Worm (Caenorhabditis elegans) whole organism, L3 larva: Measurements from ENCODE around the gene Y32G9B.1.

Experiments used
- aly-2 ChIP-seq: fragments of 150-350 bp; optimal IDR thresholded peaks from 2 replicates; lab custom pipeline; 2014; ENCODE audit warnings: missing biosample characterization, missing genetic modification characterization
- ceh-82 ChIP-seq: fragments of 150-350 bp; optimal IDR thresholded peaks from 2 replicates; lab custom pipeline; 2014; ENCODE audit warnings: missing biosample characterization, missing genetic modification characterization
- daf-12 ChIP-seq: fragments of 150-350 bp; optimal IDR thresholded peaks from 2 replicates; lab custom pipeline; 2014; ENCODE audit warnings: missing biosample characterization, missing genetic modification reagents, missing genetic modification characterization
- egl-27 ChIP-seq: sonication (generic microtip); optimal IDR thresholded peaks from 4 replicates; lab custom pipeline; 2017; ENCODE audit warnings: missing biosample characterization, missing genetic modification reagents, missing genetic modification characterization
- egl-5 ChIP-seq: fragments of 150-350 bp; optimal IDR thresholded peaks from 2 replicates; lab custom pipeline; 2017; ENCODE audit warnings: missing biosample characterization, missing genetic modification reagents, missing genetic modification characterization, inconsistent platforms
- elt-1 ChIP-seq: fragments of 150-350 bp; optimal IDR thresholded peaks from 2 replicates; lab custom pipeline; 2014; ENCODE audit warnings: missing biosample characterization, missing genetic modification characterization
- elt-2 ChIP-seq: sonication (generic microtip); optimal IDR thresholded peaks from 2 replicates; lab custom pipeline; 2016; ENCODE audit warnings: missing genetic modification reagents, mild to moderate bottlenecking, missing genetic modification characterization, missing compliant biosample characterization
- elt-3 ChIP-seq, 3 experiments: fragments of 150-350 bp in 1 of 3; sonication (generic microtip) in 2 of 3; optimal IDR thresholded peaks; 2 replicates in 2 of 3; 4 replicates in 1 of 3; lab custom pipeline; 2014 to 2017; ENCODE audit warnings: missing biosample characterization in 3 of 3, missing genetic modification characterization in 3 of 3
- fos-1 ChIP-seq: fragments of 150-350 bp; optimal IDR thresholded peaks from 2 replicates; lab custom pipeline; 2014; ENCODE audit warnings: missing biosample characterization, missing genetic modification characterization
- lin-15B ChIP-seq: fragments of 150-350 bp; optimal IDR thresholded peaks from 2 replicates; lab custom pipeline; 2014; ENCODE audit warnings: missing biosample characterization, missing genetic modification characterization
- lin-39 ChIP-seq: fragments of 150-350 bp; optimal IDR thresholded peaks from 2 replicates; lab custom pipeline; 2018; ENCODE audit warnings: missing biosample characterization, missing genetic modification reagents, missing genetic modification characterization
- lsy-12 ChIP-seq: sonication (generic microtip); optimal IDR thresholded peaks from 2 replicates; lab custom pipeline; 2016; ENCODE audit warnings: mild to moderate bottlenecking, missing genetic modification characterization, missing compliant biosample characterization
- mdl-1 ChIP-seq: fragments of 150-350 bp; optimal IDR thresholded peaks from 2 replicates; lab custom pipeline; 2014; ENCODE audit warnings: missing biosample characterization, missing genetic modification characterization
- mml-1 ChIP-seq: fragments of 150-350 bp; sonication (generic microtip); optimal IDR thresholded peaks from 3 replicates; lab custom pipeline; 2014; ENCODE audit warnings: missing biosample characterization, missing genetic modification characterization
- nfya-1 ChIP-seq: sonication (generic microtip); optimal IDR thresholded peaks from 2 replicates; lab custom pipeline; 2017; ENCODE audit warnings: missing genetic modification characterization, mild to moderate bottlenecking, missing compliant biosample characterization, antibody characterized with exemption, moderate library complexity; ENCODE audit not compliant: insufficient read depth
- nhr-11 ChIP-seq: fragments of 150-350 bp; optimal IDR thresholded peaks from 2 replicates; lab custom pipeline; 2014; ENCODE audit warnings: missing biosample characterization, missing genetic modification characterization
- nhr-23 ChIP-seq: fragments of 150-350 bp; optimal IDR thresholded peaks from 2 replicates; lab custom pipeline; 2014; ENCODE audit warnings: missing biosample characterization, missing genetic modification reagents, missing genetic modification characterization
- nhr-237 ChIP-seq: fragments of 150-350 bp; optimal IDR thresholded peaks from 2 replicates; lab custom pipeline; 2014; ENCODE audit warnings: missing biosample characterization, missing genetic modification characterization
- nhr-25 ChIP-seq: sonication (generic microtip); optimal IDR thresholded peaks from 2 replicates; lab custom pipeline; 2017; ENCODE audit warnings: missing biosample characterization, missing genetic modification characterization
- nhr-28 ChIP-seq: fragments of 150-350 bp; optimal IDR thresholded peaks from 2 replicates; lab custom pipeline; 2014; ENCODE audit warnings: missing biosample characterization, missing genetic modification characterization
- nhr-43 ChIP-seq: sonication (generic microtip); optimal IDR thresholded peaks from 2 replicates; lab custom pipeline; 2016; ENCODE audit warnings: mild to moderate bottlenecking, missing genetic modification characterization, missing compliant biosample characterization; ENCODE audit not compliant: poor library complexity, severe bottlenecking
- nhr-67 ChIP-seq: fragments of 150-350 bp; optimal IDR thresholded peaks from 2 replicates; lab custom pipeline; 2014; ENCODE audit warnings: missing biosample characterization, missing genetic modification characterization
- nhr-77 ChIP-seq: fragments of 150-350 bp; optimal IDR thresholded peaks from 2 replicates; lab custom pipeline; 2014; ENCODE audit warnings: missing biosample characterization, missing genetic modification characterization
- pqm-1 ChIP-seq: fragments of 150-350 bp; optimal IDR thresholded peaks from 2 replicates; lab custom pipeline; 2017; ENCODE audit warnings: missing biosample characterization, missing genetic modification characterization, inconsistent platforms
- sea-2 ChIP-seq: fragments of 150-350 bp; sonication (generic microtip); optimal IDR thresholded peaks from 4 replicates; lab custom pipeline; 2014; ENCODE audit warnings: missing biosample characterization, missing genetic modification reagents, missing genetic modification characterization
- skn-1 ChIP-seq: fragments of 150-350 bp; optimal IDR thresholded peaks from 2 replicates; lab custom pipeline; 2014; ENCODE audit warnings: missing biosample characterization, missing genetic modification characterization
- snpc-4 ChIP-seq: fragments of 150-350 bp; optimal IDR thresholded peaks from 2 replicates; lab custom pipeline; 2014; ENCODE audit warnings: missing biosample characterization, missing genetic modification characterization
- tbx-2 ChIP-seq: sonication (generic microtip); optimal IDR thresholded peaks from 2 replicates; lab custom pipeline; 2016; ENCODE audit warnings: mild to moderate bottlenecking, missing genetic modification characterization, missing compliant biosample characterization
- unc-39 ChIP-seq: sonication (generic microtip); optimal IDR thresholded peaks from 4 replicates; lab custom pipeline; 2017; ENCODE audit warnings: missing biosample characterization, missing genetic modification characterization
- unc-62 ChIP-seq: fragments of 150-350 bp; sonication (generic microtip); optimal IDR thresholded peaks from 4 replicates; lab custom pipeline; 2014; ENCODE audit warnings: missing biosample characterization, missing genetic modification reagents, missing genetic modification characterization

Y32G9B.1 gene

ce11 chrV:1789495-1789894, 40.4 kb downstream of the Y32G9B.1 start:
- no peak for TF ChIP-seq lsy-12
- TF ChIP-seq egl-5 (tag; lab: Kevin White, UChicago) = no peak
- no peak for TF ChIP-seq fos-1 (tag; lab: Kevin White, UChicago)
- TF ChIP-seq nhr-43 (tag; lab: Kevin White, UChicago) = peak; percentile 92
- TF ChIP-seq elt-1 = peak; percentile 11
- peak in 1 of 3 experiments; percentile 16 for TF ChIP-seq elt-3 (tag; optimal IDR thresholded peaks at IDR 0.05; lab: Kevin White, UChicago)
- no peak for TF ChIP-seq nhr-77 (tag; lab: Kevin White, UChicago)
- no peak for TF ChIP-seq unc-39
- peak; percentile 8 for TF ChIP-seq tbx-2 (tag; lab: Kevin White, UChicago)
- no peak for TF ChIP-seq sea-2
- TF ChIP-seq lin-39 (tag; lab: Kevin White, UChicago) = no peak
- peak; percentile 28 for TF ChIP-seq nhr-23 (tag; lab: Kevin White, UChicago)
- TF ChIP-seq nhr-25 (tag; lab: Kevin White, UChicago) = peak; percentile 93
- no peak for TF ChIP-seq mdl-1 (tag; lab: Kevin White, UChicago)
- peak; percentile 24 for TF ChIP-seq nfya-1 (tag; lab: Kevin White, UChicago)

- TF ChIP-seq tbx-2 (tag; lab: Kevin White, UChicago) (no peak), nhr-11 (tag; lab: Kevin White, UChicago) (no peak), mml-1 (tag; lab: Kevin White, UChicago) (no peak), snpc-4 (tag; lab: Kevin White, UChicago) (no peak)
Observed at ce11 chrV:1788157-1788556, 41.7 kb downstream of the Y32G9B.1 start, which contains the start of gene F36H9.2. TSS of gene F36H9.2 (plus strand) at chrV:1788457.

ce11 chrV:1781922-1782321, 48.0 kb downstream of the Y32G9B.1 start, which contains the start of gene F36H9.5:
TSS of gene F36H9.5 (minus strand) at chrV:1782022.
- TF ChIP-seq lin-39 (tag; lab: Kevin White, UChicago) (no peak), tbx-2 (tag; lab: Kevin White, UChicago) (no peak), nhr-67 (no peak), skn-1 (tag; lab: Kevin White, UChicago) (no peak)

ce11 chrV:1779994-1780393, 49.9 kb downstream of the Y32G9B.1 start:
- TF ChIP-seq daf-12 (no peak), elt-2 (no peak), nfya-1 (tag; lab: Kevin White, UChicago) (peak; percentile 86), skn-1 (tag; lab: Kevin White, UChicago) (no peak), nhr-237 (tag; lab: Kevin White, UChicago) (no peak)

- TF ChIP-seq aly-2 (tag; lab: Kevin White, UChicago) (no peak), nhr-43 (tag; lab: Kevin White, UChicago) (no peak), egl-27 (tag; lab: Kevin White, UChicago) (no peak), elt-3 (tag; optimal IDR thresholded peaks at IDR 0.05; lab: Kevin White, UChicago) (no peak), nhr-23 (tag; lab: Kevin White, UChicago) (no peak), egl-5 (tag; lab: Kevin White, UChicago) (no peak), elt-1 (no peak), pqm-1 (tag; lab: Kevin White, UChicago) (no peak), ceh-82 (tag; lab: Kevin White, UChicago) (no peak), elt-2 (no peak), lin-39 (tag; lab: Kevin White, UChicago) (no peak), snpc-4 (tag; lab: Kevin White, UChicago) (no peak), daf-12 (no peak), nhr-28 (tag; lab: Kevin White, UChicago) (no peak), lin-15B (no peak), nhr-77 (tag; lab: Kevin White, UChicago) (no peak), sea-2 (no peak), unc-62 (GFP tag; lab: Kevin White, UChicago) (no peak)
Observed at ce11 chrV:1779136-1779535, 50.7 kb downstream of the Y32G9B.1 start, which contains the start of gene F36H9.4. TSS of gene F36H9.4 (minus strand) at chrV:1779236.
